Fruit fly (Drosophila melanogaster) whole organism, embryonic: ENCODE data around the gene CG4338.

Experiments used
- Ada2b ChIP-seq: fragments of 200-800 bp; sonication (Bioruptor generic); IDR thresholded peaks from 2 replicates; pipeline ENCODE4 v1.3.6; 2022; ENCODE audit warnings: missing biosample characterization, missing genetic modification characterization
- CG10209 ChIP-seq: fragments of 200-800 bp; sonication (Bioruptor generic); optimal IDR thresholded peaks from 3 replicates; lab custom pipeline; 2017; ENCODE audit warnings: missing biosample characterization, mild to moderate bottlenecking, missing genetic modification characterization, missing genetic modification reagents
- CG10321 ChIP-seq: fragments of 200-800 bp; sonication (Bioruptor generic); IDR thresholded peaks from 2 replicates; pipeline ENCODE4 v1.3.6; 2022; ENCODE audit warnings: missing biosample characterization, missing genetic modification characterization
- CG11723 ChIP-seq: fragments of 200-800 bp; sonication (Bioruptor generic); optimal IDR thresholded peaks from 2 replicates; lab custom pipeline; 2017; ENCODE audit warnings: missing biosample characterization, mild to moderate bottlenecking, missing genetic modification characterization
- CG12155 ChIP-seq: fragments of 200-800 bp; sonication (Bioruptor generic); optimal IDR thresholded peaks from 3 replicates; lab custom pipeline; 2016; ENCODE audit warnings: missing biosample characterization, missing genetic modification characterization
- CG12942 ChIP-seq: fragments of 200-800 bp; sonication (Bioruptor generic); optimal IDR thresholded peaks from 3 replicates; lab custom pipeline; 2016; ENCODE audit warnings: missing biosample characterization, missing genetic modification characterization
- CG14965 ChIP-seq: fragments of 200-800 bp; sonication (Bioruptor generic); optimal IDR thresholded peaks from 2 replicates; lab custom pipeline; 2016; ENCODE audit warnings: missing biosample characterization, missing genetic modification characterization, borderline replicate concordance
- CG18619 ChIP-seq: fragments of 200-800 bp; sonication (Bioruptor generic); optimal IDR thresholded peaks from 3 replicates; lab custom pipeline; 2017; ENCODE audit warnings: missing biosample characterization, mild to moderate bottlenecking, missing genetic modification characterization
- CG2116 ChIP-seq: fragments of 200-800 bp; sonication (Bioruptor generic); optimal IDR thresholded peaks from 3 replicates; lab custom pipeline; 2018; ENCODE audit warnings: missing biosample characterization, mild to moderate bottlenecking, missing genetic modification characterization
- CG2712 ChIP-seq: fragments of 200-800 bp; optimal IDR thresholded peaks from 3 replicates; lab custom pipeline; 2019; ENCODE audit warnings: missing biosample characterization, mild to moderate bottlenecking, missing genetic modification characterization, moderate library complexity
- CG3281 ChIP-seq: fragments of 200-800 bp; sonication (Bioruptor generic); optimal IDR thresholded peaks from 3 replicates; lab custom pipeline; 2017; ENCODE audit warnings: missing biosample characterization, mild to moderate bottlenecking, missing genetic modification characterization
- CG42726 ChIP-seq: fragments of 200-800 bp; sonication (Bioruptor generic); IDR thresholded peaks from 2 replicates; pipeline ENCODE4 v1.3.6; 2022; ENCODE audit warnings: missing biosample characterization, missing genetic modification characterization; ENCODE audit not compliant: partially characterized antibody
- CG4360 ChIP-seq: fragments of 200-800 bp; sonication (Bioruptor generic); IDR thresholded peaks from 2 replicates; pipeline ENCODE4 v1.3.6; 2022; ENCODE audit warnings: missing biosample characterization, missing genetic modification characterization
- CG43689 ChIP-seq: fragments of 200-800 bp; sonication (Bioruptor generic); IDR thresholded peaks from 2 replicates; pipeline ENCODE4 v1.3.6; 2022; ENCODE audit warnings: missing biosample characterization, missing genetic modification characterization
- CG4820 ChIP-seq: fragments of 200-800 bp; sonication (Bioruptor generic); optimal IDR thresholded peaks from 3 replicates; lab custom pipeline; 2016; ENCODE audit warnings: missing biosample characterization, missing genetic modification characterization
- CG4854 ChIP-seq: fragments of 200-800 bp; sonication (Bioruptor generic); optimal IDR thresholded peaks from 2 replicates; lab custom pipeline; 2016; ENCODE audit warnings: missing biosample characterization, missing genetic modification characterization, inconsistent platforms
- CG5245 ChIP-seq: fragments of 200-800 bp; sonication (Bioruptor generic); optimal IDR thresholded peaks from 3 replicates; lab custom pipeline; 2016; ENCODE audit warnings: missing biosample characterization, missing genetic modification characterization
- CG7556 ChIP-seq: fragments of 200-800 bp; sonication (Bioruptor generic); optimal IDR thresholded peaks from 2 replicates; lab custom pipeline; 2017; ENCODE audit warnings: missing biosample characterization, mild to moderate bottlenecking, missing genetic modification characterization
- CG8388 ChIP-seq: fragments of 200-800 bp; sonication (Bioruptor generic); optimal IDR thresholded peaks from 2 replicates; lab custom pipeline; 2019; ENCODE audit warnings: missing biosample characterization, mild to moderate bottlenecking, missing genetic modification characterization, moderate library complexity
- CG9797 ChIP-seq: fragments of 200-800 bp; sonication (Bioruptor generic); optimal IDR thresholded peaks from 3 replicates; lab custom pipeline; 2018; ENCODE audit warnings: missing biosample characterization, mild to moderate bottlenecking, missing genetic modification characterization
- Doc3 ChIP-seq: fragments of 200-800 bp; sonication (Bioruptor generic); IDR thresholded peaks from 3 replicates; pipeline ENCODE4 v1.3.6; 2022; ENCODE audit warnings: missing biosample characterization, missing genetic modification characterization; ENCODE audit not compliant: partially characterized antibody
- Eip74EF ChIP-seq, 2 experiments: fragments of 200-800 bp in 1 of 2; fragments of >200 bp in 1 of 2; sonication (Bioruptor generic) in 1 of 2; optimal IDR thresholded peaks; 2 replicates each; lab custom pipeline; 2017 to 2019; ENCODE audit warnings: missing biosample characterization in 2 of 2, missing genetic modification characterization in 2 of 2, mild to moderate bottlenecking in 1 of 2, moderate library complexity in 1 of 2
- GATAe ChIP-seq: fragments of 200-800 bp; sonication (Bioruptor generic); conservative IDR thresholded peaks from 2 replicates; pipeline ENCODE4 v1.3.6; 2022; ENCODE audit warnings: missing biosample characterization, missing genetic modification characterization
- HmgD ChIP-seq: fragments of 200-800 bp; sonication (Bioruptor generic); optimal IDR thresholded peaks from 3 replicates; lab custom pipeline; 2016; ENCODE audit warnings: missing biosample characterization, missing genetic modification characterization
- Hr78 ChIP-seq, 2 experiments: fragments of 200-800 bp in 1 of 2; fragments of >200 bp in 1 of 2; sonication (Bioruptor generic) in 1 of 2; optimal IDR thresholded peaks; 2 replicates each; lab custom pipeline; 2017 to 2019; ENCODE audit warnings: missing biosample characterization in 2 of 2, missing genetic modification characterization in 2 of 2, mild to moderate bottlenecking in 1 of 2, moderate library complexity in 1 of 2
- Lhr ChIP-seq: fragments of 200-800 bp; sonication (Bioruptor generic); optimal IDR thresholded peaks from 3 replicates; lab custom pipeline; 2017; ENCODE audit warnings: mild to moderate bottlenecking, missing biosample characterization, missing genetic modification reagents, missing genetic modification characterization
- Lpt ChIP-seq: fragments of >200 bp; optimal IDR thresholded peaks from 2 replicates; lab custom pipeline; 2018; ENCODE audit warnings: missing biosample characterization, missing genetic modification characterization
- MTF-1 ChIP-seq: fragments of 200-800 bp; sonication (Bioruptor generic); optimal IDR thresholded peaks from 2 replicates; lab custom pipeline; 2018; ENCODE audit warnings: missing biosample characterization, mild to moderate bottlenecking, missing genetic modification characterization, borderline replicate concordance
- NK7.1 ChIP-seq: fragments of 200-800 bp; sonication (Bioruptor generic); optimal IDR thresholded peaks from 3 replicates; lab custom pipeline; 2016; ENCODE audit warnings: missing biosample characterization, missing genetic modification characterization
- NfI ChIP-seq: fragments of 200-800 bp; sonication (Bioruptor generic); optimal IDR thresholded peaks from 3 replicates; lab custom pipeline; 2018; ENCODE audit warnings: missing biosample characterization, mild to moderate bottlenecking, missing genetic modification characterization, moderate library complexity
- Oaz ChIP-seq: fragments of 200-800 bp; sonication (Bioruptor generic); IDR thresholded peaks from 2 replicates; pipeline ENCODE4 v1.3.6; 2022; ENCODE audit warnings: missing biosample characterization, missing genetic modification characterization
- Scr ChIP-seq: fragments of 200-800 bp; sonication (Bioruptor generic); IDR thresholded peaks from 2 replicates; pipeline ENCODE4 v1.3.6; 2022; ENCODE audit warnings: missing biosample characterization, missing genetic modification characterization; ENCODE audit not compliant: partially characterized antibody
- Side ChIP-seq: fragments of 200-800 bp; sonication (Bioruptor generic); optimal IDR thresholded peaks from 2 replicates; lab custom pipeline; 2016; ENCODE audit warnings: missing biosample characterization, missing genetic modification characterization
- crp ChIP-seq, 2 experiments: fragments of 200-800 bp; sonication (Bioruptor generic); optimal IDR thresholded peaks; 2 replicates in 1 of 2; 3 replicates in 1 of 2; lab custom pipeline; 2017; ENCODE audit warnings: missing biosample characterization in 2 of 2, missing genetic modification characterization in 2 of 2, mild to moderate bottlenecking in 1 of 2, moderate library complexity in 1 of 2
- disco-r ChIP-seq: fragments of 200-800 bp; sonication (Bioruptor generic); optimal IDR thresholded peaks from 2 replicates; lab custom pipeline; 2016; ENCODE audit warnings: missing biosample characterization, missing genetic modification characterization
- dmrt99B ChIP-seq: fragments of 200-800 bp; sonication (Bioruptor generic); optimal IDR thresholded peaks from 2 replicates; lab custom pipeline; 2018; ENCODE audit warnings: missing biosample characterization, mild to moderate bottlenecking, missing genetic modification characterization, moderate library complexity
- dysf ChIP-seq: fragments of 200-800 bp; sonication (Bioruptor generic); IDR thresholded peaks from 3 replicates; pipeline ENCODE4 v1.3.6; 2022; ENCODE audit warnings: missing biosample characterization, missing genetic modification characterization
- en ChIP-seq: fragments of 200-800 bp; sonication (Bioruptor generic); optimal IDR thresholded peaks from 2 replicates; lab custom pipeline; 2016; ENCODE audit warnings: missing biosample characterization, missing genetic modification characterization
- eve ChIP-seq, 2 experiments: fragments of >200 bp; optimal IDR thresholded peaks; 2 replicates each; lab custom pipeline; 2017; ENCODE audit warnings: missing biosample characterization in 2 of 2, missing genetic modification characterization in 2 of 2
- gce ChIP-seq: fragments of 200-800 bp; sonication (Bioruptor generic); IDR thresholded peaks from 3 replicates; pipeline ENCODE4 v1.3.6; 2022; ENCODE audit warnings: missing biosample characterization, missing genetic modification characterization
- gt ChIP-seq: fragments of 200-800 bp; sonication (Bioruptor generic); IDR thresholded peaks from 2 replicates; pipeline ENCODE4 v1.3.6; 2022; ENCODE audit warnings: missing biosample characterization, missing genetic modification characterization
- lab ChIP-seq: fragments of 200-800 bp; sonication (Bioruptor generic); optimal IDR thresholded peaks from 3 replicates; lab custom pipeline; 2017; ENCODE audit warnings: missing biosample characterization, missing genetic modification characterization, mild to moderate bottlenecking, moderate library complexity, missing genetic modification reagents
- lmd ChIP-seq: fragments of 200-800 bp; sonication (Bioruptor generic); IDR thresholded peaks from 2 replicates; pipeline ENCODE4 v1.3.6; 2022; ENCODE audit warnings: missing biosample characterization, missing genetic modification characterization
- maf-S ChIP-seq: fragments of 200-800 bp; sonication (Bioruptor generic); optimal IDR thresholded peaks from 2 replicates; lab custom pipeline; 2016; ENCODE audit warnings: missing biosample characterization, missing genetic modification characterization
- mirr ChIP-seq: fragments of 200-800 bp; sonication (Bioruptor generic); optimal IDR thresholded peaks from 3 replicates; lab custom pipeline; 2018; ENCODE audit warnings: missing biosample characterization, mild to moderate bottlenecking, missing genetic modification characterization
- pzg ChIP-seq: fragments of 200-800 bp; sonication (Bioruptor generic); optimal IDR thresholded peaks from 3 replicates; lab custom pipeline; 2018; ENCODE audit warnings: missing biosample characterization, mild to moderate bottlenecking, missing genetic modification characterization, moderate library complexity
- sima ChIP-seq: fragments of 200-800 bp; sonication (Bioruptor generic); optimal IDR thresholded peaks from 2 replicates; lab custom pipeline; 2016; ENCODE audit warnings: missing biosample characterization, missing genetic modification characterization
- vvl ChIP-seq: fragments of 200-800 bp; sonication (Bioruptor generic); IDR thresholded peaks from 2 replicates; pipeline ENCODE4 v1.3.6; 2022; ENCODE audit warnings: missing biosample characterization, missing genetic modification characterization

The CG4338 gene

DNA sequence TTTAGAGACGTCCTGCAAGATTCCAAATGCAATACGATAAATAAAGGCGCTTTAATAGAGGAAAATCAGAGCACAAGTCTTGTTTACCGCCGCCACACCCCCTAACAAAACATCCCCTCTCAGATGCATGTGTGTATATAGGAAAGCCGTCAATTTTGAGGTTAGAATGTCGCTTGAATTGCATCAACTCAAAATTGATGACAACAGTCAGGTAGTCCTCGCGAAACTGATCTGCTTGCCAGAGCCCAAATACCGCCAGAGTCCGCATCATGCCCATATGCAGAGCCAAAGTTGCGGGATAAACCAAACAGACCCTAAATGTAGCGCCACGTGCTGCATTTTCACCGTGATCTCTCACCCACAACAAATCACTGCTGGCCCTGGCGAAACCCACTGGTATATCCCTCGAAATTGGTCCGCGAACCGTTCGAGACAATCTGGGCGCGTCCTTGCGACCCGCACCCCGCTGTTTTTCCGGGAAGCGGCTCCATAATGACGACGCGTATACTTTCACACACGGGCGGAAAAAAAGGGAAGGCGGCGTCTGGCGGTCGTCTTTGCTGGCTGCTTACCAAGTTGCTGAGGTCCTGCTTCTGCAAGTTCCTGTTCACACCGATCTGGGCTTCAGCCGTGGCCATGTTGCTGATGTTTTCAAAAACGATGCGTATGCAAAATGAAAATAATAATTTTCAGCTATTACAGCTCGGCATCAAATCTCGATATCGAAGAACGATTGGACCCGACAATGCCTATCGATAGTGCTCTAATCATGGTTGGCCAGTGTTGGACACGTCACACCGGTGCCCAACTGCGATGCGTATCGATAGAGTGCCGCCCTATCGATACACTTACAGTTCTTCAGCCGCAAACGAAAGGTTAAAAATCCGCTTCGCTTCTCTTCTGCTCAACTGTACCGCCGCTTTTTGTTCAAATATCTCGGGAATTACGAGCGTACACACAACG lies 12.3 kb upstream of the CG4338 start, which contains the start of the genes eIF2gamma and Set (continued):
- peak; percentile 79 for TF ChIP-seq HmgD (GFP tag; lab: Kevin White, UChicago)
- no peak for TF ChIP-seq CG14965 (GFP tag; lab: Kevin White, UChicago)
- TF ChIP-seq CG4360 (GFP tag; lab: Robert Waterston, UW) = no peak
- peak; percentile 52 for TF ChIP-seq vvl (GFP tag; lab: Robert Waterston, UW)
- TF ChIP-seq lab (GFP tag; lab: Kevin White, UChicago) = no peak
- no peak for TF ChIP-seq sima
- no peak for TF ChIP-seq Oaz (GFP tag; lab: Robert Waterston, UW)
- no peak for TF ChIP-seq CG3281 (GFP tag; lab: Kevin White, UChicago)
- no peak for TF ChIP-seq NfI
- no peak for TF ChIP-seq CG4820 (GFP tag; lab: Kevin White, UChicago)
- peak; percentile 98 for TF ChIP-seq CG42726 (GFP tag; lab: Robert Waterston, UW)
- no peak for TF ChIP-seq mirr (GFP tag; lab: Kevin White, UChicago)
- TF ChIP-seq MTF-1 = no peak
- TF ChIP-seq pzg (GFP tag; lab: Kevin White, UChicago) = peak; percentile 96
- TF ChIP-seq Ada2b = no peak
- no peak for TF ChIP-seq gce (GFP tag; lab: Robert Waterston, UW)
- no peak for TF ChIP-seq disco-r (GFP tag; lab: Kevin White, UChicago)
- no peak for TF ChIP-seq CG5245 (GFP tag; lab: Kevin White, UChicago)
- TF ChIP-seq Lhr (GFP tag; lab: Kevin White, UChicago) = no peak
- TF ChIP-seq CG2712 (tag; lab: Kevin White, UChicago) = no peak
- peak; percentile 16; the same call in 1 of the 2 replicates for TF ChIP-seq lmd (GFP tag; lab: Robert Waterston, UW)
- TF ChIP-seq dysf (GFP tag; lab: Robert Waterston, UW) = peak; percentile 44; the same call in 1 of the 3 replicates
- TF ChIP-seq CG9797 (GFP tag; lab: Kevin White, UChicago) = peak; percentile 54
- TF ChIP-seq Eip74EF (GFP tag; optimal IDR thresholded peaks at IDR 0.05; lab: Kevin White, UChicago) = no peak
- TF ChIP-seq CG43689 = no peak
- no peak for TF ChIP-seq eve (GFP tag; optimal IDR thresholded peaks at IDR 0.05; lab: Kevin White, UChicago)
- no peak for TF ChIP-seq CG10321 (GFP tag; lab: Robert Waterston, UW)
- peak; percentile 17 for TF ChIP-seq maf-S
- TF ChIP-seq CG10209 (GFP tag; lab: Kevin White, UChicago) = no peak
- no peak for TF ChIP-seq gt (GFP tag; lab: Robert Waterston, UW)
- no peak for TF ChIP-seq dmrt99B (tag; lab: Kevin White, UChicago)
- TF ChIP-seq GATAe (GFP tag; lab: Robert Waterston, UW) = 0 out of 2 replicates have a peak, but pooled peaks have one; percentile 13
- peak; percentile 31 for TF ChIP-seq Side
- TF ChIP-seq CG8388 (GFP tag; lab: Kevin White, UChicago) = no peak
- TF ChIP-seq Doc3 (GFP tag; lab: Robert Waterston, UW) = peak; percentile 85
- no peak for TF ChIP-seq en (GFP tag; lab: Kevin White, UChicago)
- no peak for TF ChIP-seq CG4854
- TF ChIP-seq CG2116 = peak; percentile 96
- peak; percentile 95 for TF ChIP-seq Scr (GFP tag; lab: Robert Waterston, UW)
- TF ChIP-seq CG11723 (GFP tag; lab: Kevin White, UChicago) = no peak
- peak in 1 of 2 experiments; percentile 35 for TF ChIP-seq crp (GFP tag; optimal IDR thresholded peaks at IDR 0.05; lab: Kevin White, UChicago)
- TF ChIP-seq Hr78 (GFP tag; optimal IDR thresholded peaks at IDR 0.05; lab: Kevin White, UChicago) = no peak
- no peak for TF ChIP-seq Lpt (GFP tag; lab: Kevin White, UChicago)
- no peak for TF ChIP-seq CG12942
- no peak for TF ChIP-seq NK7.1 (GFP tag; lab: Kevin White, UChicago)
- TF ChIP-seq CG12155 (GFP tag; lab: Kevin White, UChicago) = peak; percentile 30
- TF ChIP-seq CG7556 = no peak
- TF ChIP-seq CG18619 (GFP tag; lab: Kevin White, UChicago) = no peak
